Worm (Caenorhabditis elegans): ENCODE results near the gene nspb-9.

DNA sequence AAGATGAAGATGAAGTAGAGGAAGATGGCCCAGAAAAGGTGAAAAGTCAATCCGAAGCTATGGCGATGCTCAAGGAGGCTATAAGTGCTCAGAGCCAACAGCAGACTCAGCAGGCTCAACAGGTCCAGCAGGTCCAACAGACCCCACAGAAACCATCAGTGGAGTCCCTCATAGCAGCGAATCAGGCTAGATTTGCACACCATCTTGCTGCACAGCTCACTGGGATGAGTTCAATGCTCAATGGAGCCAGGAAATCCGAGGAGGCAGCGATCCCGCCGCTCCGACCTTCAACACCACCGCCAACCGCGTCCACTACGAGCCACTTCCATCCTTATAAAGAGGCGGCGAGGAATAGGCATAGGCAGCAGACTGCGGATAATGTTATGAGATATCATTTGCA is 5.9 kb upstream of the nspb-9 start:
- TF ChIP-seq hif-1 (tag; optimal IDR thresholded peaks at IDR 0.05), result no peak
- no peak for TF ChIP-seq unc-130 (GFP tag; optimal IDR thresholded peaks at IDR 0.05)
- TF ChIP-seq nhr-25 (tag; optimal IDR thresholded peaks at IDR 0.05; ENCODE audit: borderline replicate concordance, insufficient read depth), result no peak
- no peak for TF ChIP-seq unc-62 (GFP tag; optimal IDR thresholded peaks at IDR 0.05 in 1 of 2)
- TF ChIP-seq unc-62 (tag; optimal IDR thresholded peaks at IDR 0.05), result no peak
- no peak for TF ChIP-seq lin-13 (GFP tag; optimal IDR thresholded peaks at IDR 0.05)
- no peak for TF ChIP-seq ZK546.5 (tag; optimal IDR thresholded peaks at IDR 0.05)
- no peak for TF ChIP-seq sdz-12 (GFP tag; optimal IDR thresholded peaks at IDR 0.05)
